Fruit fly (Drosophila melanogaster): Measurements from ENCODE around the gene Abd-B.

Gene Abd-B

dm6 chr3R:17007336-17007735 lies 35.3 kb upstream of the Abd-B start:
- TF ChIP-seq Xbp1 (GFP tag; optimal IDR thresholded peaks at IDR 0.05) (no peak), wdn (GFP tag; IDR thresholded peaks at IDR 0.05) (no peak), Deaf1 (tag; optimal IDR thresholded peaks at IDR 0.05) (no peak), NC2β (GFP tag; optimal IDR thresholded peaks at IDR 0.05) (no peak), zen2 (GFP tag; IDR thresholded peaks at IDR 0.05; ENCODE audit: partially characterized antibody) (no peak), Nf-YA (GFP tag; IDR thresholded peaks at IDR 0.05) (no peak), CG9609 (GFP tag; optimal IDR thresholded peaks at IDR 0.05) (no peak), CG32767 (GFP tag; IDR thresholded peaks at IDR 0.05) (no peak), CG12769 (tag; optimal IDR thresholded peaks at IDR 0.05) (no peak), CG5953 (GFP tag; IDR thresholded peaks at IDR 0.05) (no peak), sc (optimal IDR thresholded peaks at IDR 0.05) (no peak), sc (GFP tag; optimal IDR thresholded peaks at IDR 0.05) (no peak), Chrac-16 (GFP tag; optimal IDR thresholded peaks at IDR 0.05) (no peak), Dp (GFP tag; optimal IDR thresholded peaks at IDR 0.05) (no peak), Aef1 (GFP tag; IDR thresholded peaks at IDR 0.05) (no peak), h (optimal IDR thresholded peaks at IDR 0.05) (no peak), CG13894 (tag; optimal IDR thresholded peaks at IDR 0.05) (peak; percentile 60), fd3F (GFP tag; optimal IDR thresholded peaks at IDR 0.05) (peak; percentile 30), Blimp-1 (GFP tag; optimal IDR thresholded peaks at IDR 0.05) (no peak), CG9817 (tag; optimal IDR thresholded peaks at IDR 0.05) (no peak), danr (GFP tag; IDR thresholded peaks at IDR 0.05) (no peak), ara (GFP tag; IDR thresholded peaks at IDR 0.05) (no peak), Nf-YB (GFP tag; optimal IDR thresholded peaks at IDR 0.05) (peak; percentile 21), wor (GFP tag; IDR thresholded peaks at IDR 0.05) (no peak), psq (GFP tag; optimal IDR thresholded peaks at IDR 0.05) (no peak), CG6765 (GFP tag; optimal IDR thresholded peaks at IDR 0.05) (peak; percentile 27), CG10654 (GFP tag; optimal IDR thresholded peaks at IDR 0.05) (no peak), Ssrp (tag; optimal IDR thresholded peaks at IDR 0.05) (no peak), odd (GFP tag; optimal IDR thresholded peaks at IDR 0.05) (peak; percentile 4), ewg (GFP tag; optimal IDR thresholded peaks at IDR 0.05) (no peak), toy (GFP tag; IDR thresholded peaks at IDR 0.05) (no peak), tap (tag; optimal IDR thresholded peaks at IDR 0.05) (peak; percentile 33), CG31441 (GFP tag; IDR thresholded peaks at IDR 0.05) (0 out of 2 replicates have a peak, but pooled peaks have one; percentile 11), CG10321 (GFP tag; IDR thresholded peaks at IDR 0.05) (no peak), B-H2 (GFP tag; optimal IDR thresholded peaks at IDR 0.05) (peak; percentile 26), aop (GFP tag; IDR thresholded peaks at IDR 0.05) (no peak), CG31365 (tag; optimal IDR thresholded peaks at IDR 0.05) (no peak), ken (GFP tag; IDR thresholded peaks at IDR 0.05) (no peak), Ets97D (GFP tag; optimal IDR thresholded peaks at IDR 0.05) (no peak), CG7271 (tag; optimal IDR thresholded peaks at IDR 0.05) (no peak), CG3281 (GFP tag; optimal IDR thresholded peaks at IDR 0.05) (peak; percentile 36), NfI (GFP tag; optimal IDR thresholded peaks at IDR 0.05) (peak; percentile 31), sd (tag; optimal IDR thresholded peaks at IDR 0.05) (peak; percentile 82), Hey (tag; optimal IDR thresholded peaks at IDR 0.05) (no peak), MBD-R2 (GFP tag; IDR thresholded peaks at IDR 0.05) (no peak), CG12236 (GFP tag; optimal IDR thresholded peaks at IDR 0.05) (no peak), CG8290 (GFP tag; optimal IDR thresholded peaks at IDR 0.05) (no peak), CG8290 (tag; optimal IDR thresholded peaks at IDR 0.05) (peak in 1 of 2 experiments; percentile 26), pan (optimal IDR thresholded peaks at IDR 0.05) (no peak), pan (GFP tag; optimal IDR thresholded peaks at IDR 0.05 in 1 of 2, IDR thresholded peaks at IDR 0.05 in 1 of 2) (peak in 1 of 2 experiments; percentile 12), CG14667 (GFP tag; IDR thresholded peaks at IDR 0.05) (no peak), CG10959 (GFP tag; IDR thresholded peaks at IDR 0.05) (no peak), CG5180 (GFP tag; optimal IDR thresholded peaks at IDR 0.05) (no peak)

Measured in whole organism, embryonic.